Worm (Caenorhabditis elegans) whole organism, mixed stage, embryonic: ENCODE results near the gene F46F5.7.

Source experiments
- drap-1 ChIP-seq: fragments of 200-800 bp; sonication (Bioruptor generic); optimal IDR thresholded peaks from 3 replicates; lab custom pipeline; 2018; ENCODE audit warnings: mild to moderate bottlenecking, missing genetic modification characterization, missing compliant biosample characterization
- nhr-237 ChIP-seq: fragments of 150-350 bp; optimal IDR thresholded peaks from 2 replicates; lab custom pipeline; 2014; ENCODE audit warnings: missing biosample characterization, missing genetic modification characterization
- unc-120 ChIP-seq: sonication (generic microtip); optimal IDR thresholded peaks from 2 replicates; lab custom pipeline; 2017; ENCODE audit warnings: missing genetic modification characterization, missing compliant biosample characterization; ENCODE audit not compliant: poor library complexity, severe bottlenecking
- ztf-11 ChIP-seq: fragments of 150-350 bp; optimal IDR thresholded peaks from 2 replicates; lab custom pipeline; 2014; ENCODE audit warnings: missing biosample characterization, missing genetic modification characterization

ce11 chrII:840131-840530 is 19.7 kb upstream of the F46F5.7 start, which contains the start of gene clc-33:
- TF ChIP-seq nhr-237: no peak
- no peak for TF ChIP-seq unc-120 (tag; lab: Kevin White, UChicago)
- no peak for TF ChIP-seq ztf-11 (tag; lab: Kevin White, UChicago)
- no peak for TF ChIP-seq drap-1
